Fruit fly (Drosophila melanogaster) whole organism, embryonic: Measurements from ENCODE around the gene CG5346.

Source experiments
- Adf1 ChIP-seq: fragments of 200-800 bp; sonication (Bioruptor generic); IDR thresholded peaks from 2 replicates; pipeline ENCODE4 v1.3.6; 2022; ENCODE audit warnings: missing biosample characterization, missing genetic modification characterization
- Awh ChIP-seq: fragments of 200-800 bp; sonication (Bioruptor generic); IDR thresholded peaks from 2 replicates; pipeline ENCODE4, ENCODE4 v1.3.6; 2022; ENCODE audit warnings: missing biosample characterization, missing genetic modification characterization
- B-H2 ChIP-seq: fragments of 200-800 bp; sonication (Bioruptor generic); optimal IDR thresholded peaks from 2 replicates; lab custom pipeline; 2018; ENCODE audit warnings: missing biosample characterization, mild to moderate bottlenecking, missing genetic modification characterization
- CG10543 ChIP-seq: fragments of 200-800 bp; sonication (Bioruptor generic); optimal IDR thresholded peaks from 3 replicates; lab custom pipeline; 2017; ENCODE audit warnings: missing biosample characterization, mild to moderate bottlenecking, missing genetic modification characterization, moderate library complexity
- CG10565 ChIP-seq: fragments of 200-800 bp; sonication (Bioruptor generic); optimal IDR thresholded peaks from 3 replicates; lab custom pipeline; 2016; ENCODE audit warnings: missing biosample characterization, mild to moderate bottlenecking, missing genetic modification characterization
- CG11247 ChIP-seq: fragments of 200-800 bp; sonication (Bioruptor generic); IDR thresholded peaks from 2 replicates; pipeline ENCODE4 v1.3.6; 2022; ENCODE audit warnings: missing biosample characterization, missing genetic modification characterization
- CG13894 ChIP-seq: fragments of 200-800 bp; sonication (Bioruptor generic); optimal IDR thresholded peaks from 3 replicates; lab custom pipeline; 2018; ENCODE audit warnings: missing biosample characterization, mild to moderate bottlenecking, missing genetic modification characterization, moderate library complexity
- CG14860 ChIP-seq: fragments of 200-800 bp; sonication (Bioruptor generic); IDR thresholded peaks from 3 replicates; pipeline ENCODE4 v1.3.6; 2022; ENCODE audit warnings: missing biosample characterization, missing genetic modification characterization; ENCODE audit not compliant: partially characterized antibody
- CG15011 ChIP-seq: fragments of 200-800 bp; sonication (Bioruptor generic); optimal IDR thresholded peaks from 3 replicates; lab custom pipeline; 2018; ENCODE audit warnings: missing biosample characterization, mild to moderate bottlenecking, missing genetic modification characterization
- CG15073 ChIP-seq: fragments of 200-800 bp; sonication (Bioruptor generic); optimal IDR thresholded peaks from 2 replicates; lab custom pipeline; 2016; ENCODE audit warnings: missing biosample characterization, missing genetic modification characterization
- CG18476 ChIP-seq: fragments of 200-800 bp; sonication (Bioruptor generic); optimal IDR thresholded peaks from 2 replicates; lab custom pipeline; 2016; ENCODE audit warnings: missing biosample characterization, mild to moderate bottlenecking, missing genetic modification characterization
- CG2120 ChIP-seq: fragments of 200-800 bp; sonication (Bioruptor generic); optimal IDR thresholded peaks from 3 replicates; lab custom pipeline; 2016; ENCODE audit warnings: missing biosample characterization, missing genetic modification characterization
- CG2875 ChIP-seq: fragments of 200-800 bp; sonication (Bioruptor generic); optimal IDR thresholded peaks from 2 replicates; lab custom pipeline; 2017; ENCODE audit warnings: missing biosample characterization, mild to moderate bottlenecking, missing genetic modification characterization, missing genetic modification reagents
- CG34376 ChIP-seq: fragments of 200-800 bp; sonication (Bioruptor generic); optimal IDR thresholded peaks from 2 replicates; lab custom pipeline; 2018; ENCODE audit warnings: missing biosample characterization, mild to moderate bottlenecking, missing genetic modification characterization
- CG3726 ChIP-seq: fragments of 200-800 bp; sonication (Bioruptor generic); IDR thresholded peaks from 3 replicates; pipeline ENCODE4, ENCODE4 v1.3.6; 2022; ENCODE audit warnings: missing biosample characterization, missing genetic modification characterization
- CG4282 ChIP-seq: fragments of 200-800 bp; sonication (Bioruptor generic); optimal IDR thresholded peaks from 2 replicates; lab custom pipeline; 2016; ENCODE audit warnings: missing biosample characterization, missing genetic modification characterization
- CG4328 ChIP-seq: fragments of 200-800 bp; sonication (Bioruptor generic); optimal IDR thresholded peaks from 3 replicates; lab custom pipeline; 2017; ENCODE audit warnings: missing biosample characterization, missing genetic modification reagents, missing genetic modification characterization
- CG6654 ChIP-seq: fragments of 200-800 bp; sonication (Bioruptor generic); optimal IDR thresholded peaks from 2 replicates; lab custom pipeline; 2017; ENCODE audit warnings: missing biosample characterization, mild to moderate bottlenecking, missing genetic modification characterization
- CG7271 ChIP-seq: fragments of 200-800 bp; sonication (Bioruptor generic); optimal IDR thresholded peaks from 2 replicates; lab custom pipeline; 2018; ENCODE audit warnings: missing biosample characterization, mild to moderate bottlenecking, missing genetic modification characterization, moderate library complexity
- CG9817 ChIP-seq: fragments of 200-800 bp; sonication (Bioruptor generic); optimal IDR thresholded peaks from 2 replicates; lab custom pipeline; 2018; ENCODE audit warnings: missing biosample characterization, mild to moderate bottlenecking, missing genetic modification characterization, moderate library complexity
- CG9932 ChIP-seq: fragments of 200-800 bp; sonication (Bioruptor generic); IDR thresholded peaks from 2 replicates; pipeline ENCODE4 v1.3.6; 2022; ENCODE audit warnings: missing biosample characterization, missing genetic modification characterization
- D19A ChIP-seq: fragments of 200-800 bp; optimal IDR thresholded peaks from 3 replicates; lab custom pipeline; 2019; ENCODE audit warnings: missing biosample characterization, mild to moderate bottlenecking, missing genetic modification characterization, moderate library complexity
- Dbx ChIP-seq: fragments of 200-800 bp; sonication (Bioruptor generic); IDR thresholded peaks from 3 replicates; pipeline ENCODE4 v1.3.6; 2022; ENCODE audit warnings: missing biosample characterization, missing genetic modification characterization
- Hey ChIP-seq: fragments of 200-800 bp; sonication (Bioruptor generic); optimal IDR thresholded peaks from 3 replicates; lab custom pipeline; 2018; ENCODE audit warnings: missing biosample characterization, mild to moderate bottlenecking, missing genetic modification characterization
- Med ChIP-seq: fragments of 200-800 bp; sonication (Bioruptor generic); peaks from one replicate; lab custom pipeline; 2016; ENCODE audit warnings: missing biosample characterization, missing genetic modification characterization, mild to moderate bottlenecking, inconsistent platforms, moderate library complexity
- Six4 ChIP-seq: fragments of 200-800 bp; sonication (Bioruptor generic); optimal IDR thresholded peaks from 2 replicates; lab custom pipeline; 2016; ENCODE audit warnings: missing biosample characterization, missing genetic modification characterization
- Sry-δ ChIP-seq: fragments of 200-800 bp; sonication (Bioruptor generic); optimal IDR thresholded peaks from 2 replicates; lab custom pipeline; 2016; ENCODE audit warnings: missing biosample characterization, missing genetic modification characterization
- Ssrp ChIP-seq: fragments of 200-800 bp; sonication (Bioruptor generic); optimal IDR thresholded peaks from 2 replicates; lab custom pipeline; 2018; ENCODE audit warnings: missing biosample characterization, mild to moderate bottlenecking, missing genetic modification characterization, moderate library complexity
- Vsx1 ChIP-seq: fragments of 200-800 bp; sonication (Bioruptor generic); optimal IDR thresholded peaks from 2 replicates; lab custom pipeline; 2017; ENCODE audit warnings: missing biosample characterization, mild to moderate bottlenecking, missing genetic modification characterization, missing genetic modification reagents
- abd-A ChIP-seq: fragments of 200-800 bp; sonication (Bioruptor generic); optimal IDR thresholded peaks from 3 replicates; lab custom pipeline; 2019; ENCODE audit warnings: missing biosample characterization, mild to moderate bottlenecking, missing genetic modification characterization, moderate library complexity
- ac ChIP-seq: fragments of 200-800 bp; sonication (Bioruptor generic); optimal IDR thresholded peaks from 3 replicates; lab custom pipeline; 2017; ENCODE audit warnings: missing biosample characterization, mild to moderate bottlenecking, missing genetic modification characterization
- aop ChIP-seq: fragments of 200-800 bp; sonication (Bioruptor generic); IDR thresholded peaks from 2 replicates; pipeline ENCODE4 v1.3.6; 2022; ENCODE audit warnings: missing biosample characterization, missing genetic modification characterization
- br ChIP-seq: fragments of >200 bp; optimal IDR thresholded peaks from 2 replicates; lab custom pipeline; 2017
- cas ChIP-seq: fragments of 200-800 bp; sonication (Bioruptor generic); IDR thresholded peaks from 2 replicates; pipeline ENCODE4 v1.3.6; 2022; ENCODE audit warnings: missing biosample characterization, missing genetic modification characterization
- ci ChIP-seq: fragments of 200-800 bp; sonication (Bioruptor generic); IDR thresholded peaks from 3 replicates; pipeline ENCODE4 v1.3.6; 2022; ENCODE audit warnings: missing biosample characterization, missing genetic modification characterization
- corto ChIP-seq: fragments of 200-800 bp; sonication (Bioruptor generic); optimal IDR thresholded peaks from 2 replicates; lab custom pipeline; 2016; ENCODE audit warnings: missing biosample characterization, mild to moderate bottlenecking, missing genetic modification characterization, moderate library complexity
- cwo ChIP-seq: fragments of 200-800 bp; sonication (Bioruptor generic); optimal IDR thresholded peaks from 3 replicates; lab custom pipeline; 2017; ENCODE audit warnings: missing biosample characterization, missing genetic modification characterization, mild to moderate bottlenecking, moderate library complexity, missing genetic modification reagents
- dm ChIP-seq: fragments of 200-800 bp; sonication (Bioruptor generic); optimal IDR thresholded peaks from 3 replicates; lab custom pipeline; 2016; ENCODE audit warnings: missing biosample characterization, missing genetic modification characterization
- en ChIP-seq: fragments of 200-800 bp; sonication (Bioruptor generic); optimal IDR thresholded peaks from 2 replicates; lab custom pipeline; 2016; ENCODE audit warnings: missing biosample characterization, missing genetic modification characterization
- exex ChIP-seq: fragments of 200-800 bp; sonication (Bioruptor generic); optimal IDR thresholded peaks from 4 replicates; lab custom pipeline; 2018; ENCODE audit warnings: missing biosample characterization, mild to moderate bottlenecking, missing genetic modification characterization, moderate library complexity
- gro ChIP-seq: fragments of 200-800 bp; sonication (Bioruptor generic); optimal IDR thresholded peaks from 2 replicates; lab custom pipeline; 2016; ENCODE audit warnings: missing biosample characterization, missing genetic modification characterization
- hb ChIP-seq: fragments of 200-800 bp; sonication (Bioruptor generic); IDR thresholded peaks from 3 replicates; pipeline ENCODE4 v1.3.6; 2022; ENCODE audit warnings: missing biosample characterization, missing genetic modification characterization; ENCODE audit not compliant: partially characterized antibody
- hkb ChIP-seq, 2 experiments: fragments of 200-800 bp in 1 of 2; fragments of >200 bp in 1 of 2; sonication (Bioruptor generic) in 1 of 2; IDR thresholded peaks in 1 of 2; optimal IDR thresholded peaks in 1 of 2; 2 replicates each; pipeline versions ENCODE4 v1.3.6 to Lab custom; 2017 to 2022; ENCODE audit warnings: missing biosample characterization in 1 of 2, missing genetic modification characterization in 1 of 2
- kah ChIP-seq: fragments of 200-800 bp; sonication (Bioruptor generic); optimal IDR thresholded peaks from 2 replicates; lab custom pipeline; 2018; ENCODE audit warnings: missing biosample characterization, mild to moderate bottlenecking, missing genetic modification characterization
- rib ChIP-seq: fragments of 200-800 bp; sonication (Bioruptor generic); IDR thresholded peaks from 2 replicates; pipeline ENCODE4 v1.3.6; 2022; ENCODE audit warnings: missing biosample characterization, missing genetic modification characterization
- run ChIP-seq: fragments of 200-800 bp; sonication (Bioruptor generic); optimal IDR thresholded peaks from 3 replicates; lab custom pipeline; 2018; ENCODE audit warnings: missing biosample characterization, mild to moderate bottlenecking, missing genetic modification characterization
- sens ChIP-seq: fragments of 200-800 bp; sonication (Bioruptor generic); peaks from one replicate; lab custom pipeline; 2016; ENCODE audit warnings: missing biosample characterization, missing genetic modification characterization
- slbo ChIP-seq: fragments of 200-800 bp; sonication (Bioruptor generic); IDR thresholded peaks from 2 replicates; pipeline ENCODE4 v1.3.6; 2022; ENCODE audit warnings: missing biosample characterization, missing genetic modification characterization
- sqz ChIP-seq: fragments of 200-800 bp; sonication (Bioruptor generic); optimal IDR thresholded peaks from 3 replicates; lab custom pipeline; 2018; ENCODE audit warnings: missing biosample characterization, mild to moderate bottlenecking, missing genetic modification characterization
- sug ChIP-seq: fragments of 200-800 bp; optimal IDR thresholded peaks from 2 replicates; lab custom pipeline; 2019; ENCODE audit warnings: missing biosample characterization, mild to moderate bottlenecking, missing genetic modification characterization, moderate library complexity
- wdn ChIP-seq: fragments of 200-800 bp; sonication (Bioruptor generic); IDR thresholded peaks from 2 replicates; pipeline ENCODE4 v1.3.6; 2022; ENCODE audit warnings: missing biosample characterization, missing genetic modification characterization

The CG5346 gene

DNA sequence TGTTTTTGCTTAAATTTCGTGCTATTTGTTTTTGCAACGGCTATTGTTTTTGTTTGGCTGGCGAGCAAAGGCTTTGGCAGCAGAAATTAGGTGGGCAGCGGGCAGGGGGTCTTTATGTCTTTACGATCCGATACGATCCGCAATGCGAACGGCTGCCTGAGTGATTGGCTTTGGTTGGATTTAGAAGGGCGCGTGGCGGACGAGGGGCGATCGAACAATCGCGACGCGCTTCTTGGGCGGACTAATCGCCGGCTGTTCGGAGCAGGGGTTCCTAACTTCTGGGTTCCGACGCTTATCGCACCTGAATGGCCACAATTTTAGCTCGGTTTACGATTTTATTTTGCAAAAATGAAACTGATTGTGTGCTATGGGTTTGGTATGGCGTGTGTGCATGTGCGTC, 1.3 kb downstream of the CG5346 start:
- no peak for TF ChIP-seq dm (GFP tag; lab: Kevin White, UChicago)
- TF ChIP-seq Ssrp (tag; lab: Kevin White, UChicago) = no peak
- TF ChIP-seq hkb (optimal IDR thresholded peaks at IDR 0.05; lab: Kevin White, UChicago) = peak; percentile 13
- TF ChIP-seq hkb (GFP tag; IDR thresholded peaks at IDR 0.05; lab: Robert Waterston, UW) = no peak
- TF ChIP-seq cas = no peak
- TF ChIP-seq sug (tag; lab: Kevin White, UChicago) = peak; percentile 87
- peak; percentile 34; the same call in 1 of the 2 replicates for TF ChIP-seq CG11247 (GFP tag; lab: Robert Waterston, UW)
- peak; percentile 12 for TF ChIP-seq corto
- TF ChIP-seq sqz (GFP tag; lab: Kevin White, UChicago) = no peak
- peak; percentile 2 for TF ChIP-seq CG2120 (GFP tag; lab: Kevin White, UChicago)
- TF ChIP-seq CG7271 (tag; lab: Kevin White, UChicago) = no peak
- TF ChIP-seq CG9932 (GFP tag; lab: Robert Waterston, UW) = peak; percentile 18; the same call in 1 of the 2 replicates
- TF ChIP-seq aop (GFP tag; lab: Robert Waterston, UW) = no peak
- TF ChIP-seq CG34376 (GFP tag; lab: Kevin White, UChicago) = peak; percentile 59
- TF ChIP-seq Med = peak; percentile 73
- TF ChIP-seq abd-A (tag; lab: Kevin White, UChicago) = peak; percentile 25
- peak; percentile 31; the same call in 1 of the 2 replicates for TF ChIP-seq slbo (GFP tag; lab: Robert Waterston, UW)
- no peak for TF ChIP-seq CG2875 (GFP tag; lab: Kevin White, UChicago)
- TF ChIP-seq CG15011 (GFP tag; lab: Kevin White, UChicago) = no peak
- TF ChIP-seq Vsx1 = peak; percentile 38
- no peak for TF ChIP-seq CG4282 (GFP tag; lab: Kevin White, UChicago)
- peak; percentile 51 for TF ChIP-seq cwo (GFP tag; lab: Kevin White, UChicago)
- TF ChIP-seq exex (tag; lab: Kevin White, UChicago) = peak; percentile 79
- TF ChIP-seq run = no peak
- no peak for TF ChIP-seq Awh (GFP tag; lab: Robert Waterston, UW)
- peak; percentile 85 for TF ChIP-seq CG10543 (GFP tag; lab: Kevin White, UChicago)
- no peak for TF ChIP-seq kah (GFP tag; lab: Kevin White, UChicago)
- no peak for TF ChIP-seq CG15073
- no peak for TF ChIP-seq CG6654
- TF ChIP-seq CG10565 (GFP tag; lab: Kevin White, UChicago) = no peak
- TF ChIP-seq gro = peak; percentile 83
- TF ChIP-seq CG9817 (tag; lab: Kevin White, UChicago) = no peak
- TF ChIP-seq ac (GFP tag; lab: Kevin White, UChicago) = no peak
- TF ChIP-seq CG14860 (GFP tag; lab: Robert Waterston, UW) = no peak
- no peak for TF ChIP-seq CG4328
- TF ChIP-seq Sry-δ (GFP tag; lab: Kevin White, UChicago) = no peak
- TF ChIP-seq CG18476 (GFP tag; lab: Kevin White, UChicago) = peak; percentile 83
- no peak for TF ChIP-seq wdn
- TF ChIP-seq B-H2 (GFP tag; lab: Kevin White, UChicago) = peak; percentile 42
- no peak for TF ChIP-seq hb
- peak; percentile 12 for TF ChIP-seq CG13894
- TF ChIP-seq br (lab: Kevin White, UChicago) = no peak
- TF ChIP-seq CG3726 = no peak
- TF ChIP-seq Six4 = no peak
- no peak for TF ChIP-seq en (GFP tag; lab: Kevin White, UChicago)
- peak; percentile 82 for TF ChIP-seq Hey (tag; lab: Kevin White, UChicago)
- peak; percentile 11; the same call in 1 of the 2 replicates for TF ChIP-seq Adf1 (GFP tag; lab: Robert Waterston, UW)
- TF ChIP-seq D19A (tag; lab: Kevin White, UChicago) = no peak
- TF ChIP-seq sens = peak; percentile 41
- peak; percentile 62; the same call in 1 of the 2 replicates for TF ChIP-seq rib (GFP tag; lab: Robert Waterston, UW)
- TF ChIP-seq ci (GFP tag; lab: Robert Waterston, UW) = 0 out of 3 replicates have a peak, but pooled peaks have one; percentile 5
- TF ChIP-seq Dbx = no peak
